Worm (Caenorhabditis elegans) whole organism, late embryonic: ENCODE data around the gene F25F2.1.

Experiments
- F13H6.1 ChIP-seq: sonication (generic microtip); optimal IDR thresholded peaks from 2 replicates; lab custom pipeline; 2016; ENCODE audit warnings: missing genetic modification characterization, missing compliant biosample characterization
- K02D7.2 ChIP-seq: sonication (generic microtip); optimal IDR thresholded peaks from 2 replicates; lab custom pipeline; 2017; ENCODE audit warnings: mild to moderate bottlenecking, missing genetic modification characterization, missing compliant biosample characterization
- K09A11.1 ChIP-seq: sonication (generic microtip); optimal IDR thresholded peaks from 2 replicates; lab custom pipeline; 2017; ENCODE audit warnings: antibody characterized with exemption, mild to moderate bottlenecking, missing genetic modification characterization, missing compliant biosample characterization; ENCODE audit not compliant: insufficient read depth
- T23F11.4 ChIP-seq: fragments of 200-800 bp; sonication (Bioruptor generic); optimal IDR thresholded peaks from 2 replicates; lab custom pipeline; 2018; ENCODE audit warnings: mild to moderate bottlenecking, missing genetic modification characterization, missing compliant biosample characterization
- Y22D7AL.16 ChIP-seq: sonication (generic microtip); optimal IDR thresholded peaks from 2 replicates; lab custom pipeline; 2016; ENCODE audit warnings: missing genetic modification characterization, missing compliant biosample characterization
- ceh-14 ChIP-seq: sonication (generic microtip); optimal IDR thresholded peaks from 2 replicates; lab custom pipeline; 2016; ENCODE audit warnings: missing genotype, missing genetic modification characterization, missing compliant biosample characterization
- ceh-18 ChIP-seq: sonication (generic microtip); optimal IDR thresholded peaks from 2 replicates; lab custom pipeline; 2016; ENCODE audit warnings: missing genetic modification characterization, missing compliant biosample characterization
- ceh-24 ChIP-seq: sonication (generic microtip); optimal IDR thresholded peaks from 2 replicates; lab custom pipeline; 2016; ENCODE audit warnings: mild to moderate bottlenecking, missing genetic modification characterization, missing compliant biosample characterization
- ceh-48 ChIP-seq: sonication (generic microtip); optimal IDR thresholded peaks from 2 replicates; lab custom pipeline; 2016; ENCODE audit warnings: missing genetic modification characterization, inconsistent platforms, missing compliant biosample characterization
- ceh-6 ChIP-seq: fragments of 200-800 bp; sonication (Bioruptor generic); optimal IDR thresholded peaks from 2 replicates; lab custom pipeline; 2018; ENCODE audit warnings: mild to moderate bottlenecking, missing genetic modification characterization, missing compliant biosample characterization
- dmd-4 ChIP-seq: sonication (generic microtip); optimal IDR thresholded peaks from 2 replicates; lab custom pipeline; 2016; ENCODE audit warnings: borderline replicate concordance, missing genetic modification characterization, missing compliant biosample characterization
- dve-1 ChIP-seq: sonication (generic microtip); optimal IDR thresholded peaks from 2 replicates; lab custom pipeline; 2017; ENCODE audit warnings: antibody characterized with exemption, mild to moderate bottlenecking, missing genetic modification characterization, missing compliant biosample characterization
- elt-4 ChIP-seq: sonication (generic microtip); optimal IDR thresholded peaks from 2 replicates; lab custom pipeline; 2016; ENCODE audit warnings: missing genetic modification characterization, missing compliant biosample characterization
- fax-1 ChIP-seq: sonication (generic microtip); optimal IDR thresholded peaks from 2 replicates; lab custom pipeline; 2016; ENCODE audit warnings: missing genotype, missing genetic modification characterization, missing compliant biosample characterization
- fkh-10 ChIP-seq: fragments of 150-350 bp; optimal IDR thresholded peaks from 2 replicates; lab custom pipeline; 2014; ENCODE audit warnings: missing biosample characterization, missing genetic modification reagents, missing genetic modification characterization
- hlh-15 ChIP-seq: sonication (generic microtip); optimal IDR thresholded peaks from 2 replicates; lab custom pipeline; 2016; ENCODE audit warnings: missing genetic modification characterization, missing compliant biosample characterization
- hlh-30 ChIP-seq: sonication (generic microtip); optimal IDR thresholded peaks from 2 replicates; lab custom pipeline; 2017; ENCODE audit warnings: antibody characterized with exemption, missing genetic modification characterization, missing compliant biosample characterization; ENCODE audit not compliant: insufficient read depth
- madf-2 ChIP-seq: sonication (generic microtip); optimal IDR thresholded peaks from 2 replicates; lab custom pipeline; 2017; ENCODE audit warnings: missing genetic modification characterization, missing compliant biosample characterization
- nfya-1 ChIP-seq: sonication (generic microtip); optimal IDR thresholded peaks from 2 replicates; lab custom pipeline; 2017; ENCODE audit warnings: missing genetic modification characterization, mild to moderate bottlenecking, missing compliant biosample characterization, antibody characterized with exemption, moderate library complexity
- nhr-11 ChIP-seq: fragments of 150-350 bp; optimal IDR thresholded peaks from 2 replicates; lab custom pipeline; 2014; ENCODE audit warnings: missing biosample characterization, missing genetic modification characterization
- nhr-232 ChIP-seq: sonication (generic microtip); optimal IDR thresholded peaks from 2 replicates; lab custom pipeline; 2016; ENCODE audit warnings: missing genetic modification characterization, missing compliant biosample characterization
- npax-4 ChIP-seq: sonication (generic microtip); optimal IDR thresholded peaks from 2 replicates; lab custom pipeline; 2016; ENCODE audit warnings: missing genetic modification characterization, missing compliant biosample characterization
- odd-2 ChIP-seq: sonication (generic microtip); optimal IDR thresholded peaks from 2 replicates; lab custom pipeline; 2017; ENCODE audit warnings: antibody characterized with exemption, mild to moderate bottlenecking, missing genetic modification characterization, missing compliant biosample characterization
- pag-3 ChIP-seq: sonication (generic microtip); optimal IDR thresholded peaks from 2 replicates; lab custom pipeline; 2016; ENCODE audit warnings: missing compliant biosample characterization, missing genetic modification characterization, borderline replicate concordance
- pat-9 ChIP-seq: fragments of 200-800 bp; sonication (Bioruptor generic); optimal IDR thresholded peaks from 2 replicates; lab custom pipeline; 2018; ENCODE audit warnings: mild to moderate bottlenecking, missing genetic modification characterization, moderate library complexity, missing compliant biosample characterization
- pax-1 ChIP-seq: fragments of 150-350 bp; optimal IDR thresholded peaks from 2 replicates; lab custom pipeline; 2014; ENCODE audit warnings: missing biosample characterization, missing genetic modification characterization
- pha-2 ChIP-seq: sonication (generic microtip); optimal IDR thresholded peaks from 2 replicates; lab custom pipeline; 2017; ENCODE audit warnings: mild to moderate bottlenecking, missing genetic modification characterization, missing compliant biosample characterization
- pha-4 ChIP-seq: fragments of 150-350 bp; optimal IDR thresholded peaks from 2 replicates; lab custom pipeline; 2018; ENCODE audit warnings: missing biosample characterization, missing genetic modification reagents, missing genetic modification characterization
- pqm-1 ChIP-seq: sonication (generic microtip); optimal IDR thresholded peaks from 2 replicates; lab custom pipeline; 2016; ENCODE audit warnings: missing genetic modification characterization, missing compliant biosample characterization
- ref-2 ChIP-seq: sonication (generic microtip); optimal IDR thresholded peaks from 2 replicates; lab custom pipeline; 2016; ENCODE audit warnings: missing genetic modification characterization, missing compliant biosample characterization
- rnt-1 ChIP-seq: sonication (generic microtip); optimal IDR thresholded peaks from 2 replicates; lab custom pipeline; 2016; ENCODE audit warnings: missing genetic modification characterization, missing compliant biosample characterization
- sdc-2 ChIP-seq: sonication (generic microtip); optimal IDR thresholded peaks from 2 replicates; lab custom pipeline; 2016; ENCODE audit warnings: missing genotype, missing genetic modification characterization, missing compliant biosample characterization
- sox-2 ChIP-seq: fragments of 200-800 bp; sonication (Bioruptor generic); IDR thresholded peaks from 2 replicates; pipeline ENCODE4 v1.3.6; 2022; ENCODE audit warnings: missing genetic modification reagents, missing genetic modification characterization, missing compliant biosample characterization
- sox-4 ChIP-seq: sonication (generic microtip); optimal IDR thresholded peaks from 2 replicates; lab custom pipeline; 2017; ENCODE audit warnings: mild to moderate bottlenecking, missing genetic modification characterization, inconsistent platforms, missing compliant biosample characterization
- ttx-3 ChIP-seq: sonication (generic microtip); optimal IDR thresholded peaks from 2 replicates; lab custom pipeline; 2016; ENCODE audit warnings: missing genetic modification reagents, missing genetic modification characterization, missing compliant biosample characterization
- unc-3 ChIP-seq, 2 experiments: fragments of 200-800 bp in 1 of 2; sonication (Bioruptor generic) in 1 of 2; sonication (generic microtip) in 1 of 2; conservative IDR thresholded peaks in 1 of 2; optimal IDR thresholded peaks in 1 of 2; 2 replicates each; pipeline versions ENCODE4 v1.3.6 to Lab custom; 2016 to 2022; ENCODE audit warnings: missing compliant biosample characterization in 2 of 2, missing genetic modification characterization in 2 of 2, missing genetic modification reagents in 1 of 2
- zip-5 ChIP-seq: sonication (generic microtip); optimal IDR thresholded peaks from 2 replicates; lab custom pipeline; 2016; ENCODE audit warnings: missing genetic modification characterization, missing compliant biosample characterization

Gene F25F2.1

ce11 chrIII:4476313-4476712 lies 32.3 kb upstream of the F25F2.1 start:
- TF ChIP-seq dve-1 (tag; lab: Kevin White, UChicago) (no peak), dmd-4 (tag; lab: Kevin White, UChicago) (no peak), elt-4 (tag; lab: Kevin White, UChicago) (no peak), pqm-1 (no peak), sox-2 (GFP tag; lab: Robert Waterston, UW) (no peak), pha-4 (no peak), F13H6.1 (tag; lab: Kevin White, UChicago) (no peak), ref-2 (no peak), sox-4 (tag; lab: Kevin White, UChicago) (no peak), madf-2 (tag; lab: Kevin White, UChicago) (no peak), nhr-232 (no peak), sdc-2 (no peak), odd-2 (tag; lab: Kevin White, UChicago) (no peak), pax-1 (no peak), Y22D7AL.16 (tag; lab: Kevin White, UChicago) (no peak), ceh-24 (tag; lab: Kevin White, UChicago) (no peak), ceh-48 (tag; lab: Kevin White, UChicago) (no peak), zip-5 (tag; lab: Kevin White, UChicago) (no peak), hlh-30 (tag; lab: Kevin White, UChicago) (no peak)

ce11 chrIII:4476806-4477205 lies 31.8 kb upstream of the F25F2.1 start:
- TF ChIP-seq sdc-2 (no peak), ceh-6 (GFP tag; lab: Kevin White, UChicago) (no peak), nhr-232 (no peak), K02D7.2 (tag; lab: Kevin White, UChicago) (no peak), nhr-11 (tag; lab: Kevin White, UChicago) (no peak), ceh-14 (tag; lab: Kevin White, UChicago) (no peak)

ce11 chrIII:4477472-4477871 lies 31.2 kb upstream of the F25F2.1 start, which contains the start of gene ins-17:
ins-17 (minus strand) TSS chrIII:4477572.
- no peak for TF ChIP-seq K02D7.2 (tag; lab: Kevin White, UChicago)
- TF ChIP-seq dmd-4 (tag; lab: Kevin White, UChicago), result no peak
- no peak for TF ChIP-seq K09A11.1 (tag; lab: Kevin White, UChicago)
- no peak for TF ChIP-seq ttx-3 (tag; lab: Kevin White, UChicago)
- TF ChIP-seq pag-3 (tag; lab: Kevin White, UChicago), result no peak
- no peak for TF ChIP-seq pha-2 (tag; lab: Kevin White, UChicago)
- TF ChIP-seq, all 69 proteins: peak for 0

- TF ChIP-seq unc-3 (GFP tag; conservative IDR thresholded peaks at IDR 0.05; lab: Robert Waterston, UW) (no peak), unc-3 (tag; optimal IDR thresholded peaks at IDR 0.05; lab: Kevin White, UChicago) (no peak), npax-4 (tag; lab: Kevin White, UChicago) (no peak), ceh-18 (tag; lab: Kevin White, UChicago) (no peak), F13H6.1 (tag; lab: Kevin White, UChicago) (no peak), nfya-1 (no peak), fkh-10 (GFP tag; lab: Kevin White, UChicago) (no peak), sdc-2 (no peak), fax-1 (tag; lab: Kevin White, UChicago) (no peak), rnt-1 (tag; lab: Kevin White, UChicago) (no peak), hlh-15 (tag; lab: Kevin White, UChicago) (no peak), T23F11.4 (GFP tag; lab: Kevin White, UChicago) (no peak), ref-2 (no peak), zip-5 (tag; lab: Kevin White, UChicago) (no peak), pat-9 (no peak), pax-1 (no peak), K09A11.1 (tag; lab: Kevin White, UChicago) (no peak)
Measured at ce11 chrIII:4481787-4482186, 26.9 kb upstream of the F25F2.1 start.
